Worm (Caenorhabditis elegans) whole organism, L3 larva: Measurements from ENCODE around the gene F40F8.5.

Experiments used
- R02D3.7 ChIP-seq: fragments of 150-350 bp; optimal IDR thresholded peaks from 2 replicates; lab custom pipeline; 2014; ENCODE audit warnings: missing biosample characterization, missing genetic modification characterization
- ZK546.5 ChIP-seq: sonication (generic microtip); optimal IDR thresholded peaks from 2 replicates; lab custom pipeline; 2017; ENCODE audit warnings: missing biosample characterization, missing genetic modification characterization
- aly-2 ChIP-seq: fragments of 150-350 bp; optimal IDR thresholded peaks from 2 replicates; lab custom pipeline; 2014; ENCODE audit warnings: missing biosample characterization, missing genetic modification characterization
- ama-1 ChIP-seq: fragments of 150-350 bp; optimal IDR thresholded peaks from 2 replicates; lab custom pipeline; 2018
- ceh-28 ChIP-seq: fragments of 150-350 bp; optimal IDR thresholded peaks from 2 replicates; lab custom pipeline; 2014; ENCODE audit warnings: missing biosample characterization, missing genetic modification reagents, missing genetic modification characterization
- ceh-82 ChIP-seq: fragments of 150-350 bp; optimal IDR thresholded peaks from 2 replicates; lab custom pipeline; 2014; ENCODE audit warnings: missing biosample characterization, missing genetic modification characterization
- ceh-9 ChIP-seq: sonication (generic microtip); optimal IDR thresholded peaks from 2 replicates; lab custom pipeline; 2018; ENCODE audit warnings: missing biosample characterization, missing genetic modification characterization
- daf-12 ChIP-seq: fragments of 150-350 bp; optimal IDR thresholded peaks from 2 replicates; lab custom pipeline; 2014; ENCODE audit warnings: missing biosample characterization, missing genetic modification reagents, missing genetic modification characterization
- egl-27 ChIP-seq: sonication (generic microtip); optimal IDR thresholded peaks from 4 replicates; lab custom pipeline; 2017; ENCODE audit warnings: missing biosample characterization, missing genetic modification reagents, missing genetic modification characterization
- egl-5 ChIP-seq: fragments of 150-350 bp; optimal IDR thresholded peaks from 2 replicates; lab custom pipeline; 2017; ENCODE audit warnings: missing biosample characterization, missing genetic modification reagents, missing genetic modification characterization, inconsistent platforms
- elt-1 ChIP-seq: fragments of 150-350 bp; optimal IDR thresholded peaks from 2 replicates; lab custom pipeline; 2014; ENCODE audit warnings: missing biosample characterization, missing genetic modification characterization
- elt-2 ChIP-seq: sonication (generic microtip); optimal IDR thresholded peaks from 2 replicates; lab custom pipeline; 2016; ENCODE audit warnings: missing genetic modification reagents, mild to moderate bottlenecking, missing genetic modification characterization, missing compliant biosample characterization
- elt-3 ChIP-seq, 3 experiments: fragments of 150-350 bp in 1 of 3; sonication (generic microtip) in 2 of 3; optimal IDR thresholded peaks; 2 replicates in 2 of 3; 4 replicates in 1 of 3; lab custom pipeline; 2014 to 2017; ENCODE audit warnings: missing biosample characterization in 3 of 3, missing genetic modification characterization in 3 of 3
- fkh-10 ChIP-seq: sonication (generic microtip); optimal IDR thresholded peaks from 2 replicates; lab custom pipeline; 2017; ENCODE audit warnings: missing biosample characterization, missing genetic modification reagents, missing genetic modification characterization
- fkh-2 ChIP-seq: fragments of 150-350 bp; optimal IDR thresholded peaks from 2 replicates; lab custom pipeline; 2014; ENCODE audit warnings: missing biosample characterization, missing genetic modification reagents, missing genetic modification characterization
- fos-1 ChIP-seq: fragments of 150-350 bp; optimal IDR thresholded peaks from 2 replicates; lab custom pipeline; 2014; ENCODE audit warnings: missing biosample characterization, missing genetic modification characterization
- hmg-11 ChIP-seq: sonication (generic microtip); optimal IDR thresholded peaks from 2 replicates; lab custom pipeline; 2016; ENCODE audit warnings: missing genetic modification characterization, missing compliant biosample characterization
- jun-1 ChIP-seq: fragments of 150-350 bp; optimal IDR thresholded peaks from 2 replicates; lab custom pipeline; 2014; ENCODE audit warnings: missing biosample characterization, missing genetic modification reagents, missing genetic modification characterization
- lin-15B ChIP-seq: fragments of 150-350 bp; optimal IDR thresholded peaks from 2 replicates; lab custom pipeline; 2014; ENCODE audit warnings: missing biosample characterization, missing genetic modification characterization
- lin-39 ChIP-seq: fragments of 150-350 bp; optimal IDR thresholded peaks from 2 replicates; lab custom pipeline; 2018; ENCODE audit warnings: missing biosample characterization, missing genetic modification reagents, missing genetic modification characterization
- lsy-12 ChIP-seq: sonication (generic microtip); optimal IDR thresholded peaks from 2 replicates; lab custom pipeline; 2016; ENCODE audit warnings: mild to moderate bottlenecking, missing genetic modification characterization, missing compliant biosample characterization
- mdl-1 ChIP-seq: fragments of 150-350 bp; optimal IDR thresholded peaks from 2 replicates; lab custom pipeline; 2014; ENCODE audit warnings: missing biosample characterization, missing genetic modification characterization
- mml-1 ChIP-seq: fragments of 150-350 bp; sonication (generic microtip); optimal IDR thresholded peaks from 3 replicates; lab custom pipeline; 2014; ENCODE audit warnings: missing biosample characterization, missing genetic modification characterization
- nfya-1 ChIP-seq: sonication (generic microtip); optimal IDR thresholded peaks from 2 replicates; lab custom pipeline; 2017; ENCODE audit warnings: missing genetic modification characterization, mild to moderate bottlenecking, missing compliant biosample characterization, antibody characterized with exemption, moderate library complexity; ENCODE audit not compliant: insufficient read depth
- nhr-11 ChIP-seq: fragments of 150-350 bp; optimal IDR thresholded peaks from 2 replicates; lab custom pipeline; 2014; ENCODE audit warnings: missing biosample characterization, missing genetic modification characterization
- nhr-12 ChIP-seq: fragments of 150-350 bp; optimal IDR thresholded peaks from 2 replicates; lab custom pipeline; 2014; ENCODE audit warnings: missing biosample characterization, missing genetic modification characterization
- nhr-23 ChIP-seq: fragments of 150-350 bp; optimal IDR thresholded peaks from 2 replicates; lab custom pipeline; 2014; ENCODE audit warnings: missing biosample characterization, missing genetic modification reagents, missing genetic modification characterization
- nhr-237 ChIP-seq: fragments of 150-350 bp; optimal IDR thresholded peaks from 2 replicates; lab custom pipeline; 2014; ENCODE audit warnings: missing biosample characterization, missing genetic modification characterization
- nhr-25 ChIP-seq: sonication (generic microtip); optimal IDR thresholded peaks from 2 replicates; lab custom pipeline; 2017; ENCODE audit warnings: missing biosample characterization, missing genetic modification characterization
- nhr-28 ChIP-seq: fragments of 150-350 bp; optimal IDR thresholded peaks from 2 replicates; lab custom pipeline; 2014; ENCODE audit warnings: missing biosample characterization, missing genetic modification characterization
- nhr-43 ChIP-seq: sonication (generic microtip); optimal IDR thresholded peaks from 2 replicates; lab custom pipeline; 2016; ENCODE audit warnings: mild to moderate bottlenecking, missing genetic modification characterization, missing compliant biosample characterization; ENCODE audit not compliant: poor library complexity, severe bottlenecking
- nhr-67 ChIP-seq: fragments of 150-350 bp; optimal IDR thresholded peaks from 2 replicates; lab custom pipeline; 2014; ENCODE audit warnings: missing biosample characterization, missing genetic modification characterization
- nhr-76 ChIP-seq: fragments of 150-350 bp; sonication (generic microtip); optimal IDR thresholded peaks from 5 replicates; lab custom pipeline; 2014; ENCODE audit warnings: missing biosample characterization, missing genetic modification characterization
- pha-4 ChIP-seq: fragments of 150-350 bp; optimal IDR thresholded peaks from 2 replicates; lab custom pipeline; 2014; ENCODE audit warnings: missing biosample characterization, missing genetic modification reagents, missing genetic modification characterization
- pqm-1 ChIP-seq: fragments of 150-350 bp; optimal IDR thresholded peaks from 2 replicates; lab custom pipeline; 2017; ENCODE audit warnings: missing biosample characterization, missing genetic modification characterization, inconsistent platforms
- skn-1 ChIP-seq: fragments of 150-350 bp; optimal IDR thresholded peaks from 2 replicates; lab custom pipeline; 2014; ENCODE audit warnings: missing biosample characterization, missing genetic modification characterization
- snpc-4 ChIP-seq: fragments of 150-350 bp; optimal IDR thresholded peaks from 2 replicates; lab custom pipeline; 2014; ENCODE audit warnings: missing biosample characterization, missing genetic modification characterization
- tbx-2 ChIP-seq: sonication (generic microtip); optimal IDR thresholded peaks from 2 replicates; lab custom pipeline; 2016; ENCODE audit warnings: mild to moderate bottlenecking, missing genetic modification characterization, missing compliant biosample characterization
- unc-39 ChIP-seq: sonication (generic microtip); optimal IDR thresholded peaks from 4 replicates; lab custom pipeline; 2017; ENCODE audit warnings: missing biosample characterization, missing genetic modification characterization
- zag-1 ChIP-seq: fragments of 150-350 bp; optimal IDR thresholded peaks from 2 replicates; lab custom pipeline; 2014; ENCODE audit warnings: missing biosample characterization, missing genetic modification characterization
- ztf-11 ChIP-seq: fragments of 150-350 bp; optimal IDR thresholded peaks from 2 replicates; lab custom pipeline; 2014; ENCODE audit warnings: missing biosample characterization, missing genetic modification characterization
- ztf-4 ChIP-seq: fragments of 150-350 bp; optimal IDR thresholded peaks from 2 replicates; lab custom pipeline; 2014; ENCODE audit warnings: missing biosample characterization, missing genetic modification characterization

The F40F8.5 gene

ce11 chrII:11103052-11103451 lies 31.7 kb downstream of the F40F8.5 start:
- TF ChIP-seq skn-1 (no peak), nhr-23 (tag; lab: Kevin White, UChicago) (peak; percentile 72), lsy-12 (no peak), lin-39 (tag; lab: Kevin White, UChicago) (peak; percentile 79), lin-15B (peak; percentile 82), nhr-11 (tag; lab: Kevin White, UChicago) (no peak), elt-1 (tag; lab: Kevin White, UChicago) (no peak), nfya-1 (tag; lab: Kevin White, UChicago) (peak; percentile 76), fos-1 (tag; lab: Kevin White, UChicago) (no peak), mdl-1 (tag; lab: Kevin White, UChicago) (no peak), egl-5 (peak; percentile 80), nhr-237 (tag; lab: Kevin White, UChicago) (no peak), pha-4 (tag; lab: Kevin White, UChicago) (peak; percentile 84), aly-2 (tag; lab: Kevin White, UChicago) (no peak), nhr-25 (tag; lab: Kevin White, UChicago) (peak; percentile 83), unc-39 (no peak), nhr-43 (tag; lab: Kevin White, UChicago) (no peak), R02D3.7 (tag; lab: Kevin White, UChicago) (no peak), pqm-1 (peak; percentile 29), hmg-11 (tag; lab: Kevin White, UChicago) (peak; percentile 11), ceh-28 (tag; lab: Kevin White, UChicago) (no peak), snpc-4 (peak; percentile 49), elt-2 (tag; lab: Kevin White, UChicago) (peak; percentile 48)
- TF ChIP-seq, all 47 proteins: peak for 11

DNA sequence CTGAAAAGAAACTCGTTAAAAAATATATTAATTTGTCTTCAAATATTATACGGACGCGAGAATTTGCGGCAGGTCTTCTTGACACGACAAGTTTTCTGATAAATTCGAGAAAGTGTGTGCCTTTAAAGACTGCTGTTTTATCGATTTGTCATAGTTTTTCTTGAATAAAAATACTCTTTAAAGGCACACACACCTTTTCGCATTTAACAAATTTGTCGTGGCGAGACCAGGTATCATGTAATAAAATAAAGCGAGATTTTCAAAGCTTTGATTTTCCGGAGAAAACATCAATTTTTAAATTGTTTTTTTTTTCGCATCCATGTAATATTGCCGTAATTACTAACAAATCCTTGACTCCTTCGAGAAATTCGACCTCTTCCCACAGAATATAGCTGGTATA lies 33.6 kb downstream of the F40F8.5 start:
- TF ChIP-seq ceh-9 (tag; lab: Kevin White, UChicago) (no peak), skn-1 (no peak), fkh-10 (GFP tag; lab: Kevin White, UChicago) (no peak), mml-1 (no peak), lin-15B (no peak), tbx-2 (tag; lab: Kevin White, UChicago) (no peak), R02D3.7 (tag; lab: Kevin White, UChicago) (no peak), ceh-28 (tag; lab: Kevin White, UChicago) (no peak), daf-12 (tag; lab: Kevin White, UChicago) (no peak), egl-5 (no peak)

DNA sequence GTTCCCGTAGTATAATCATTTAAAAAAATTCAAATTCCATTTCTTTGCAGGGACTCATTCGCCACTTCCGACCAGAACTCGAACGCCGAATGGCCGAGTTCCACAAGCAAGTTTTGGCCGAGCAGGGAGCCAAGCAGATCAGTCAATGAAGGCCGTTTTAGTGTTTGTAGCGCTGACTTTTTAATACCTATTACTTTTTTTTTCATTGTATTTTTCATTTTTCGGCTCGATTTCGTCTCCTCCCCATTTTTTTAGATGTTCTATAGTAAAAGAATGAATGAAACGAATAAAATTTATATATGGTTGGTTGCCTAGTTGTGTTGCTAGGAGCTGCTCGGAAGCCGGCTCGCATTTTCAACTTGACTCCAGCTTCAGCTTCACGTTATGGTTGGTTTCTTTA lies 34.9 kb downstream of the F40F8.5 start, which contains the start of gene C09H10.4:
Gene C09H10.4 (plus strand): TSS at position 301 of the 400 bp plus-strand sequence.
- no peak for TF ChIP-seq zag-1
- no peak for TF ChIP-seq lsy-12
- TF ChIP-seq fkh-10 (GFP tag; lab: Kevin White, UChicago) = no peak
- no peak for TF ChIP-seq nhr-12 (tag; lab: Kevin White, UChicago)
- TF ChIP-seq nhr-67 (tag; lab: Kevin White, UChicago) = no peak
- TF ChIP-seq nhr-11 (tag; lab: Kevin White, UChicago) = no peak
- TF ChIP-seq snpc-4 = no peak
- no peak for TF ChIP-seq pha-4 (tag; lab: Kevin White, UChicago)
- TF ChIP-seq pqm-1 = no peak
- TF ChIP-seq fkh-2 = no peak

DNA sequence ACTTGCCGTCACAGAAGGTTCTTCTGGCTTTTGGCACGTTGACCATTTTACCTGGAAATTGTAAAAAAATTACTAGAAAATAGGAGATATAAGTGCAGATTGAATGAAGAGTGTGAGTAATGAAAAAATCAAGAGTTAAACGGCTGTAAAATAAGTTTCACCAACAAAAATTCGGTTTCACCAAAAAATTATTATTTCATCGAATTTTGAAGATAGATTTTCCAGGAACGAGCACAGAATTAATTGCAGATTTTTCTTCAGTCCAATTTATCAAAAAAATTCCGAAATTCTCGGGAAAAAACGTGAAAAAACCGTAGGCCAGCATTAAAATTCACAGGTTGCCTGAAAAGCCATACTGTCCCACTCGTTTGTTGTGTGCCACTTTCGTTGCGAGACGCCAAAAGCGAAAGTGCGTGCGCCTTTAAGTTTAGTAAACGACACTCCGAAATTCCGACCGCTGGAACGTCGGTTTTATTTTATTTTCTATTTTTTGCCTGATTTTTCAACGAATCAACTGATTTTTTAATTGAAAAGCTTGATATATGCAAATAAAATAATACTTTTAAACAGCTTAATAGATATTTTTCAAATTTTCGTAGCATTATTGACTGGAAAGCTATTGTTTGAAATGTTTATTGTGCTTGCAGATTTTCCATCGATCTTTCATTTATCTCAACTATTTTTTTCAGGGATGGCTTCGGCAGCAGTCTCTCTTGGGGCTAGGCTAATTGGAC lies 37.4 kb downstream of the F40F8.5 start, which contains the start of the genes rpl-36.A and nuo-1:
Gene rpl-36.A (minus strand): TSS at position 51 of the 734 bp plus-strand sequence.
Gene nuo-1 (plus strand): TSS at position 684 of the 734 bp plus-strand sequence.
- TF ChIP-seq skn-1 (peak; percentile 83), ceh-28 (tag; lab: Kevin White, UChicago) (peak; percentile 41), egl-5 (peak; percentile 96), mdl-1 (tag; lab: Kevin White, UChicago) (no peak), ztf-4 (tag; lab: Kevin White, UChicago) (no peak), zag-1 (no peak), elt-1 (tag; lab: Kevin White, UChicago) (no peak), fkh-10 (GFP tag; lab: Kevin White, UChicago) (peak; percentile 17), jun-1 (tag; lab: Kevin White, UChicago) (peak; percentile 31), ztf-11 (no peak), ZK546.5 (no peak), ceh-9 (tag; lab: Kevin White, UChicago) (no peak), pha-4 (tag; lab: Kevin White, UChicago) (peak; percentile 96), mml-1 (no peak), nhr-28 (tag; lab: Kevin White, UChicago) (no peak), nhr-11 (tag; lab: Kevin White, UChicago) (no peak), lin-39 (tag; lab: Kevin White, UChicago) (peak; percentile 96), egl-27 (no peak), elt-2 (tag; lab: Kevin White, UChicago) (peak; percentile 45), elt-3 (tag; optimal IDR thresholded peaks at IDR 0.05; lab: Kevin White, UChicago) (no peak), daf-12 (tag; lab: Kevin White, UChicago) (no peak), nhr-67 (tag; lab: Kevin White, UChicago) (no peak), fkh-2 (no peak), ama-1 (peak; percentile 47), pqm-1 (peak; percentile 33), fos-1 (tag; lab: Kevin White, UChicago) (no peak), ceh-82 (tag; lab: Kevin White, UChicago) (no peak), lin-15B (peak; percentile 92), nhr-25 (tag; lab: Kevin White, UChicago) (peak; percentile 83), hmg-11 (tag; lab: Kevin White, UChicago) (peak; percentile 79), nfya-1 (tag; lab: Kevin White, UChicago) (peak; percentile 97), nhr-76 (tag; lab: Kevin White, UChicago) (peak; percentile 21), nhr-12 (tag; lab: Kevin White, UChicago) (no peak), aly-2 (tag; lab: Kevin White, UChicago) (no peak)
